Worm (Caenorhabditis elegans): ENCODE data around the gene F28B12.1.

F28B12.1 gene

DNA sequence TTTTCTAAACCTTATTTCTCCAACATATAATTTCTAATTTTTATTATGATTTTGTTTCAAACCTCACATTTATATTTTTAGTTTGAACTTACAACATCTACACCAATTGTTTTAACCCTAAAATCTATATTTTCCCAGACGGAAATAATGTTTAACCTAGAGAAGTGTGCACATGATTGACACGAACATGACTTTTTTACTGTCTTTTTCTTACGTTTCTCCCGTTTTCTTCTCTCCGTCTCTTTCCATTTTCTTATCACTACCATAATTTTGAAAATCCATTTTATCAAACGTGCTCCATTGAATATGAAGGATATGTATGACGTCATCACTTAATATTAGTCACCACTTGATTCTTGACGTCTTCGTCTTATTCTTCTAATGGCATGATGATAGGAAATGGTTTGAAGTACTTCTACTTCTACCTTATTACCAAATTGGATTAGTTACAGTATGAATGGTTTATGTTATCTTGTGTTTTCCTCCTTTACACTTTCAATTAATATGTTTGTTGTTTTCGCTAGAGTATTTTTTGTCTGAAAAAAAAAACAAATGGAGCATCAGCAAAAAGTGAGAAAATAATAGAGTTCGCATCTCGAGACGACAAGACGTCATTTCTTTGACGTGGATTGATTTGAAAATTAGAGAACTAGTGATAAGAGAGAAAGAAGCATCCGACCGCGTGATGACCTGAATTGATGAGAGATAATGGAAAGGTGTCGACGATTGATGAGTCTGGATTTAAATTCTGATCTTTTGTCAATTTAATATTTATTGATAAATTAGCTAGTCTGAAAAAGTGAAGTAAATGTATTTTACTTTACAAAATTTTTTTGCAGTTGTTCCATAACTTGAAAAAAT, 10.6 kb upstream of the F28B12.1 start (continued):
- peak; percentile 12 for TF ChIP-seq unc-62 (GFP tag; optimal IDR thresholded peaks at IDR 0.05)
- no peak for TF ChIP-seq aly-2 (tag; optimal IDR thresholded peaks at IDR 0.05)
- no peak for TF ChIP-seq ama-1 (optimal IDR thresholded peaks at IDR 0.05)
- TF ChIP-seq fos-1 (tag; optimal IDR thresholded peaks at IDR 0.05): peak; percentile 83
- TF ChIP-seq ceh-82 (tag; optimal IDR thresholded peaks at IDR 0.05): no peak
- TF ChIP-seq mbf-1 (tag; optimal IDR thresholded peaks at IDR 0.05): no peak

DNA sequence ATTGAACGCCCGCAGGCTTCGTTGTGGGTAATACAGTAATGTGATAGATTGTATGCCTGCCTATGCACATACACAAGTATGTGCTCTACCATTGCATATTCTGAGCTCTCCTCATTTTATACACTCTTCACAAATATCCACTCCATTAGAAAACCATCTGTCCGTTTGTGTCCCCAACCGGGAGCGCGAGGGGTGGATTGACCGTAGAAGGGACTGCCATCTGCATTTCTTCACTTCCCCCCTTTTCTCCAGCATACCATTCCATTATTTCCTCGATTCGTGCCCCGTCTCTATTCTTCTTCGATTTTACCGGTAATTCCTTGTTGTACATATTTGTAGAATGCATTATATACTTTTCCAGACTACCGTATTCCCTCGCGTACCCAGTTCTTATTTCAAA, 9.6 kb upstream of the F28B12.1 start:
- TF ChIP-seq lin-39 (tag; optimal IDR thresholded peaks at IDR 0.05): no peak
- TF ChIP-seq ztf-11 (tag; optimal IDR thresholded peaks at IDR 0.05): no peak
- no peak for TF ChIP-seq crh-2 (tag; optimal IDR thresholded peaks at IDR 0.05)
- no peak for TF ChIP-seq sem-4 (tag; optimal IDR thresholded peaks at IDR 0.05)
- no peak for TF ChIP-seq gmeb-1 (tag; optimal IDR thresholded peaks at IDR 0.05)
- TF ChIP-seq R02D3.7 (tag; optimal IDR thresholded peaks at IDR 0.05): no peak

DNA sequence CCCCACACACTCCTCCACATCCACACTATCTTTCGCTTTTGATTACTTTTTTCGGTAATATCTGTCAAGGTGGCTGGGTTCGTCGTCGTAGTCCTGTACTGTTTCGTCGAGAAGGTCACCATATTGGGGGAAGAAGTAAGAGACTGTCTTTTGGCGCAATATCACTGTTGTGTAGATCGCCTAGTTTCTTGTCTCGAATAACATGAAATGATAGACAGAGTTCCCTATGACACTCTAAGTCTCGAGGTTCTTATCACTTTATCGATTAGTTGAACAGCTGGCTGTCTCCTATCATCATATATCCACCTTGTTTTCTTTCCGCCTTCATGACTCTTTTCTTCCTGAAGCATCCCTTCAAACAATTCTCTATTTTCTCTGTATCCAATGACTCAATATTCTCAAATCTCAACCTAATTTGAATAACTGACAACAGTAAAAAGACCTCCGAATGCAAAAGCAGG, 8.7 kb upstream of the F28B12.1 start:
- no peak for TF ChIP-seq nhr-237 (tag; optimal IDR thresholded peaks at IDR 0.05)
- TF ChIP-seq crh-2 (tag; optimal IDR thresholded peaks at IDR 0.05): no peak
- TF ChIP-seq unc-39 (tag; optimal IDR thresholded peaks at IDR 0.05): no peak
- no peak for TF ChIP-seq nhr-6 (tag; optimal IDR thresholded peaks at IDR 0.05)
- no peak for TF ChIP-seq F13H6.1 (tag; optimal IDR thresholded peaks at IDR 0.05)
- TF ChIP-seq sma-9 (GFP tag; optimal IDR thresholded peaks at IDR 0.05): peak; percentile 26
- no peak for TF ChIP-seq sma-9 (tag; optimal IDR thresholded peaks at IDR 0.05)
- TF ChIP-seq nhr-129 (tag; optimal IDR thresholded peaks at IDR 0.05): peak; percentile 62
- TF ChIP-seq elt-1 (tag; optimal IDR thresholded peaks at IDR 0.05): no peak
- TF ChIP-seq C34F6.9 (tag; optimal IDR thresholded peaks at IDR 0.05): no peak
- no peak for TF ChIP-seq sem-4 (tag; optimal IDR thresholded peaks at IDR 0.05)
- TF ChIP-seq sma-3 (GFP tag; optimal IDR thresholded peaks at IDR 0.05): peak; percentile 42
- TF ChIP-seq ztf-4 (tag; optimal IDR thresholded peaks at IDR 0.05): no peak
- no peak for TF ChIP-seq mab-5 (tag; optimal IDR thresholded peaks at IDR 0.05)
- TF ChIP-seq ZK546.5 (tag; optimal IDR thresholded peaks at IDR 0.05): no peak
- peak; percentile 8 for TF ChIP-seq gmeb-1 (tag; optimal IDR thresholded peaks at IDR 0.05)
- TF ChIP-seq blmp-1 (tag; optimal IDR thresholded peaks at IDR 0.05; ENCODE audit: insufficient read depth): no peak
- no peak for TF ChIP-seq aly-2 (tag; optimal IDR thresholded peaks at IDR 0.05)
- TF ChIP-seq ztf-1 (GFP tag; conservative IDR thresholded peaks at IDR 0.05): no peak
- TF ChIP-seq lsy-2 (tag; optimal IDR thresholded peaks at IDR 0.05): no peak
- TF ChIP-seq ztf-11 (tag; optimal IDR thresholded peaks at IDR 0.05): no peak
- TF ChIP-seq mbf-1 (tag; optimal IDR thresholded peaks at IDR 0.05): no peak
- TF ChIP-seq nhr-12 (tag; optimal IDR thresholded peaks at IDR 0.05): no peak
- no peak for TF ChIP-seq skn-1 (tag; optimal IDR thresholded peaks at IDR 0.05)
- no peak for TF ChIP-seq ceh-16 (tag; optimal IDR thresholded peaks at IDR 0.05)
- TF ChIP-seq nhr-11 (tag; optimal IDR thresholded peaks at IDR 0.05): no peak
- TF ChIP-seq lin-13 (GFP tag; optimal IDR thresholded peaks at IDR 0.05): no peak
- no peak for TF ChIP-seq unc-62 (GFP tag; optimal IDR thresholded peaks at IDR 0.05)
- TF ChIP-seq lin-39 (tag; optimal IDR thresholded peaks at IDR 0.05): no peak
- TF ChIP-seq nhr-10 (tag; optimal IDR thresholded peaks at IDR 0.05): no peak
- no peak for TF ChIP-seq snpc-4 (tag; optimal IDR thresholded peaks at IDR 0.05)
- TF ChIP-seq nhr-77 (tag; optimal IDR thresholded peaks at IDR 0.05): no peak
- TF ChIP-seq fos-1 (tag; optimal IDR thresholded peaks at IDR 0.05): peak; percentile 34
- no peak for TF ChIP-seq dmd-4 (tag; optimal IDR thresholded peaks at IDR 0.05)
- TF ChIP-seq Y55F3AM.14 (GFP tag; optimal IDR thresholded peaks at IDR 0.05): no peak
- TF ChIP-seq lin-11 (tag; optimal IDR thresholded peaks at IDR 0.05): no peak
- TF ChIP-seq alr-1 (tag; optimal IDR thresholded peaks at IDR 0.05): no peak
- no peak for TF ChIP-seq egl-27 (tag; optimal IDR thresholded peaks at IDR 0.05)
- peak; percentile 34 for TF ChIP-seq nhr-21 (tag; optimal IDR thresholded peaks at IDR 0.05)
- no peak for TF ChIP-seq peb-1 (tag; optimal IDR thresholded peaks at IDR 0.05)

Measured in whole organism, L2 larva.